Worm (Caenorhabditis elegans): Measurements from ENCODE around the gene dpy-27.

Gene dpy-27

ce11 chrIII:3819579-3819978 is at the start of gene dpy-27:
Gene dpy-27, minus strand, starts transcription at chrIII:3819679.
- TF ChIP-seq ztf-16 (tag; optimal IDR thresholded peaks at IDR 0.05) (no peak), pha-4 (tag; optimal IDR thresholded peaks at IDR 0.05) (no peak)

DNA sequence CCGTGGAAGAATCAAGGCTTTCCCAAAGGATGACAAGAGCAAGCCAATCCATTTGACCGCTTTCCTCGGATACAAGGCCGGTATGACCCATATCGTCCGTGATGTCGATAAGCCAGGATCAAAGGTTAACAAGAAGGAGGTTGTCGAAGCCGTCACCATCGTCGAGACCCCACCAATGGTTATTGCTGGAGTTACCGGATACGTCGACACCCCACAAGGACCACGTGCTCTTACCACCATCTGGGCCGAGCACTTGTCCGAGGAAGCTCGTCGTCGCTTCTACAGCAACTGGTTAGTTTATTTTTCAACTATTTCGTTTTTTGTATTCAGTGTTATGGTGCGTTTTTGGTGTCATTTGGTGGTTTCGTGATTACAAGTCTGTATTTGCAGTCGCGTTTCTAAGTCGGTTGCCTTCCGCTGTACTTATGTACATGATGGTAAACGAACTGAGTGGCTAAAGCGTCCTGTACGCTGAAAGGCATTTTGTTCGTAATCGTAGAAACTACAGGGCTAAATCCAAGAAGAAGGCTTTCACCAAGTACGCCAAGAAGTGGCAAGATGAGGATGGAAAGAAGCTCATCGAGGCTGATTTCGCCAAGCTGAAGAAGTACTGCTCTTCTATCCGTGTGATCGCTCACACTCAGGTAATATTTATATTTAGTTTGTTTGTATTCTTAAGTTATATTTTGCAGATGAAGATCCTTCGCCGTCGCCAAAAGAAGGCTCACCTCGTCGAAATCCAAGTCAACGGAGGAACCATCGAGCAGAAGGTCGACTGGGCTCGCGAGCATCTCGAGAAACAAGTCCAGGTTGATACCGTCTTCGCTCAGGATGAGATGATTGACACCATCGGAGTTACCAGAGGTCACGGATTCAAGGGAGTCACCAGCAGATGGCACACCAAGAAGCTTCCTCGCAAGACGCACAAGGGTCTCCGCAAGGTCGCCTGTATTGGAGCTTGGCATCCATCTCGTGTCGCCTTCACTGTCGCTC is 48.8 kb upstream of the dpy-27 start:
- TF ChIP-seq fkh-6 (tag; optimal IDR thresholded peaks at IDR 0.05) (no peak), hlh-6 (tag; optimal IDR thresholded peaks at IDR 0.05) (no peak), eyg-1 (tag; optimal IDR thresholded peaks at IDR 0.05) (no peak), syd-9 (tag; optimal IDR thresholded peaks at IDR 0.05) (no peak), pax-1 (tag; optimal IDR thresholded peaks at IDR 0.05) (no peak), dmd-4 (tag; optimal IDR thresholded peaks at IDR 0.05; ENCODE audit: borderline replicate concordance) (no peak), ceh-2 (tag; optimal IDR thresholded peaks at IDR 0.05) (no peak), unc-55 (GFP tag; optimal IDR thresholded peaks at IDR 0.05) (no peak), pros-1 (tag; optimal IDR thresholded peaks at IDR 0.05) (no peak), tbx-7 (tag; optimal IDR thresholded peaks at IDR 0.05) (no peak), fax-1 (tag; optimal IDR thresholded peaks at IDR 0.05) (no peak), ceh-24 (tag; optimal IDR thresholded peaks at IDR 0.05) (no peak), gmeb-2 (tag; optimal IDR thresholded peaks at IDR 0.05) (no peak), npax-4 (tag; optimal IDR thresholded peaks at IDR 0.05) (no peak)

DNA sequence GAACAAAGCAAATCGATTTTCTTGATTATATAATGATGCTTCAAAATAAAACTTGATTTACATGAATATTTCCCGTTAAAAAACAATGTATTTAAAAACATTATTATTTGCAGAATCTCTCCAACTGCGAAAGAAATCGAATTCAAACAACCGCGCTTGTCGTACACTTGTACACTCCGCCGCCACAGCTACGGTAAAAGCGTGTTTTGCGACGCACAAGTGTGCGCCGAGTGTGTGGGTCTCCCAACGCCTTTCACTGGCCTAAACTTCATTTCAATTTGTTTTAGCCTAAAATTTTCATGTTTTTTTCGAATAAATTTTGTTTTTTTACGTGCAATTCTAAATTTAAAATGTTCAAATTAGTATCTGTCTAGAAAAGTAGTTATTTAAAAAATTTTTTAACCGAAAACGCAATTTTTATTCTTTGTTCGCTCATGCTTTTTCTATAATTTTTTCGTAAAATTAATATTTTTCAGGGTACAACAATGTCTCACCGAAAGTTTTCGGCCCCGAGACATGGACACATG is 48.0 kb upstream of the dpy-27 start, which contains the start of gene rpl-3:
rpl-3 (plus strand) TSS at position 477 of the 527 bp plus-strand sequence.
- TF ChIP-seq ceh-18 (tag; optimal IDR thresholded peaks at IDR 0.05) (peak; percentile 100), hlh-13 (GFP tag; optimal IDR thresholded peaks at IDR 0.05) (peak; percentile 81), K02D7.2 (tag; optimal IDR thresholded peaks at IDR 0.05) (peak; percentile 96), ceh-48 (tag; optimal IDR thresholded peaks at IDR 0.05) (peak; percentile 96), C08G9.2 (tag; optimal IDR thresholded peaks at IDR 0.05) (peak; percentile 86), madf-2 (tag; optimal IDR thresholded peaks at IDR 0.05) (peak; percentile 97), tbx-7 (tag; optimal IDR thresholded peaks at IDR 0.05) (peak; percentile 89), ama-1 (optimal IDR thresholded peaks at IDR 0.05) (no peak), fkh-10 (GFP tag; optimal IDR thresholded peaks at IDR 0.05) (peak; percentile 96), hlh-15 (tag; optimal IDR thresholded peaks at IDR 0.05) (peak; percentile 81), lim-6 (tag; optimal IDR thresholded peaks at IDR 0.05) (peak; percentile 95), unc-86 (tag; optimal IDR thresholded peaks at IDR 0.05) (peak; percentile 99), nfya-1 (tag; optimal IDR thresholded peaks at IDR 0.05) (peak; percentile 100), pros-1 (tag; optimal IDR thresholded peaks at IDR 0.05) (peak; percentile 97), ref-2 (tag; optimal IDR thresholded peaks at IDR 0.05) (peak; percentile 100), K09A11.1 (tag; optimal IDR thresholded peaks at IDR 0.05; ENCODE audit: insufficient read depth) (peak; percentile 96), ceh-24 (tag; optimal IDR thresholded peaks at IDR 0.05) (peak; percentile 95), ahr-1 (tag; optimal IDR thresholded peaks at IDR 0.05) (peak; percentile 94), pax-1 (tag; optimal IDR thresholded peaks at IDR 0.05) (peak; percentile 97), pat-9 (tag; optimal IDR thresholded peaks at IDR 0.05) (peak; percentile 99), unc-42 (tag; optimal IDR thresholded peaks at IDR 0.05) (peak; percentile 100), pqm-1 (tag; optimal IDR thresholded peaks at IDR 0.05) (peak; percentile 97), rnt-1 (tag; optimal IDR thresholded peaks at IDR 0.05) (peak; percentile 100), gmeb-2 (tag; optimal IDR thresholded peaks at IDR 0.05) (peak; percentile 96), ceh-19 (GFP tag; optimal IDR thresholded peaks at IDR 0.05) (peak; percentile 96), hlh-30 (tag; optimal IDR thresholded peaks at IDR 0.05; ENCODE audit: insufficient read depth) (peak; percentile 88), nhr-232 (tag; optimal IDR thresholded peaks at IDR 0.05) (peak; percentile 38), ttx-3 (tag; optimal IDR thresholded peaks at IDR 0.05) (peak; percentile 94), fax-1 (tag; optimal IDR thresholded peaks at IDR 0.05) (peak; percentile 84), ztf-16 (tag; optimal IDR thresholded peaks at IDR 0.05) (peak; percentile 99), nhr-11 (tag; optimal IDR thresholded peaks at IDR 0.05) (peak; percentile 96), pha-4 (tag; optimal IDR thresholded peaks at IDR 0.05) (no peak), lin-11 (tag; optimal IDR thresholded peaks at IDR 0.05) (peak; percentile 74), fkh-6 (tag; optimal IDR thresholded peaks at IDR 0.05) (peak; percentile 81), ceh-31 (tag; optimal IDR thresholded peaks at IDR 0.05) (peak; percentile 99), unc-55 (GFP tag; optimal IDR thresholded peaks at IDR 0.05) (peak; percentile 89), hlh-8 (tag; optimal IDR thresholded peaks at IDR 0.05) (peak; percentile 96), ets-4 (tag; optimal IDR thresholded peaks at IDR 0.05) (peak; percentile 99), Y22D7AL.16 (tag; optimal IDR thresholded peaks at IDR 0.05) (peak; percentile 97)
